Worm (Caenorhabditis elegans) whole organism, mixed stage, embryonic: ENCODE measurements around the gene hrpu-1.

Experiments used
- M03D4.4 ChIP-seq: sonication (generic microtip); optimal IDR thresholded peaks from 2 replicates; lab custom pipeline; 2017; ENCODE audit warnings: mild to moderate bottlenecking, missing genetic modification characterization, missing compliant biosample characterization
- bed-3 ChIP-seq: fragments of 200-800 bp; sonication (Bioruptor generic); optimal IDR thresholded peaks from 3 replicates; lab custom pipeline; 2018; ENCODE audit warnings: mild to moderate bottlenecking, missing genetic modification characterization, moderate library complexity, missing compliant biosample characterization
- blmp-1 ChIP-seq: fragments of 150-350 bp; optimal IDR thresholded peaks from 2 replicates; lab custom pipeline; 2014; ENCODE audit warnings: missing biosample characterization, missing genetic modification characterization
- ceh-39 ChIP-seq: fragments of 150-350 bp; optimal IDR thresholded peaks from 2 replicates; lab custom pipeline; 2014; ENCODE audit warnings: missing biosample characterization, missing genetic modification characterization
- ceh-43 ChIP-seq: fragments of 200-800 bp; sonication (Bioruptor generic); optimal IDR thresholded peaks from 2 replicates; lab custom pipeline; 2018; ENCODE audit warnings: mild to moderate bottlenecking, missing genetic modification characterization, moderate library complexity, missing compliant biosample characterization
- ces-1 ChIP-seq: fragments of 150-350 bp; optimal IDR thresholded peaks from 2 replicates; lab custom pipeline; 2014; ENCODE audit warnings: missing biosample characterization, missing genetic modification reagents, missing genetic modification characterization
- cnd-1 ChIP-seq: fragments of 200-800 bp; sonication (Bioruptor generic); optimal IDR thresholded peaks from 2 replicates; lab custom pipeline; 2018; ENCODE audit warnings: mild to moderate bottlenecking, missing genetic modification characterization, missing compliant biosample characterization
- drap-1 ChIP-seq: fragments of 200-800 bp; sonication (Bioruptor generic); optimal IDR thresholded peaks from 3 replicates; lab custom pipeline; 2018; ENCODE audit warnings: mild to moderate bottlenecking, missing genetic modification characterization, missing compliant biosample characterization
- elt-1 ChIP-seq: sonication (generic microtip); optimal IDR thresholded peaks from 2 replicates; lab custom pipeline; 2017; ENCODE audit warnings: missing genetic modification characterization, mild to moderate bottlenecking, missing compliant biosample characterization, antibody characterized with exemption, moderate library complexity, borderline replicate concordance; ENCODE audit not compliant: insufficient read depth
- ham-2 ChIP-seq: fragments of 200-800 bp; sonication (Bioruptor generic); optimal IDR thresholded peaks from 2 replicates; lab custom pipeline; 2018; ENCODE audit warnings: mild to moderate bottlenecking, missing genetic modification characterization, missing compliant biosample characterization
- hlh-1 ChIP-seq: fragments of 150-350 bp; optimal IDR thresholded peaks from 2 replicates; lab custom pipeline; 2014; ENCODE audit warnings: missing biosample characterization, missing genetic modification reagents, missing genetic modification characterization
- lin-13 ChIP-seq: fragments of 150-350 bp; optimal IDR thresholded peaks from 2 replicates; lab custom pipeline; 2014; ENCODE audit warnings: missing biosample characterization, missing genetic modification characterization
- lin-32 ChIP-seq: fragments of 200-800 bp; sonication (Bioruptor generic); optimal IDR thresholded peaks from 2 replicates; lab custom pipeline; 2018; ENCODE audit warnings: mild to moderate bottlenecking, missing genetic modification characterization, missing compliant biosample characterization
- lsy-2 ChIP-seq: fragments of 150-350 bp; optimal IDR thresholded peaks from 2 replicates; lab custom pipeline; 2014; ENCODE audit warnings: missing biosample characterization, missing genetic modification characterization
- mab-5 ChIP-seq: fragments of 150-350 bp; optimal IDR thresholded peaks from 2 replicates; lab custom pipeline; 2014; ENCODE audit warnings: missing biosample characterization, missing genetic modification characterization
- mep-1 ChIP-seq: fragments of 150-350 bp; optimal IDR thresholded peaks from 2 replicates; lab custom pipeline; 2017; ENCODE audit warnings: missing biosample characterization, missing genetic modification reagents, missing genetic modification characterization, inconsistent platforms
- mls-2 ChIP-seq: sonication (generic microtip); optimal IDR thresholded peaks from 2 replicates; lab custom pipeline; 2016; ENCODE audit warnings: mild to moderate bottlenecking, missing genetic modification characterization, moderate library complexity, missing compliant biosample characterization
- nhr-12 ChIP-seq: fragments of 150-350 bp; optimal IDR thresholded peaks from 2 replicates; lab custom pipeline; 2014; ENCODE audit warnings: missing biosample characterization, missing genetic modification characterization
- nhr-2 ChIP-seq: fragments of 150-350 bp; optimal IDR thresholded peaks from 2 replicates; lab custom pipeline; 2014; ENCODE audit warnings: missing biosample characterization, missing genetic modification characterization
- nhr-237 ChIP-seq: fragments of 150-350 bp; optimal IDR thresholded peaks from 2 replicates; lab custom pipeline; 2014; ENCODE audit warnings: missing biosample characterization, missing genetic modification characterization
- nhr-28 ChIP-seq: fragments of 150-350 bp; optimal IDR thresholded peaks from 2 replicates; lab custom pipeline; 2014; ENCODE audit warnings: missing biosample characterization, missing genetic modification characterization
- pha-4 ChIP-seq: fragments of 150-350 bp; optimal IDR thresholded peaks from 2 replicates; lab custom pipeline; 2018; ENCODE audit warnings: missing biosample characterization, missing genetic modification reagents, missing genetic modification characterization
- sem-2 ChIP-seq: fragments of 200-800 bp; sonication (Bioruptor generic); optimal IDR thresholded peaks from 2 replicates; lab custom pipeline; 2018; ENCODE audit warnings: mild to moderate bottlenecking, missing genetic modification characterization, missing compliant biosample characterization
- snpc-4 ChIP-seq: fragments of 150-350 bp; optimal IDR thresholded peaks from 2 replicates; lab custom pipeline; 2014; ENCODE audit warnings: missing biosample characterization, missing genetic modification characterization
- sptf-1 ChIP-seq: sonication (generic microtip); optimal IDR thresholded peaks from 2 replicates; lab custom pipeline; 2017; ENCODE audit warnings: mild to moderate bottlenecking, missing genetic modification characterization, moderate library complexity, missing compliant biosample characterization
- tbx-8 ChIP-seq: fragments of 200-800 bp; sonication (Bioruptor generic); optimal IDR thresholded peaks from 2 replicates; lab custom pipeline; 2018; ENCODE audit warnings: mild to moderate bottlenecking, missing genetic modification characterization, moderate library complexity, missing compliant biosample characterization
- unc-120 ChIP-seq: sonication (generic microtip); optimal IDR thresholded peaks from 2 replicates; lab custom pipeline; 2017; ENCODE audit warnings: missing genetic modification characterization, missing compliant biosample characterization; ENCODE audit not compliant: poor library complexity, severe bottlenecking
- unc-39 ChIP-seq: fragments of 150-350 bp; optimal IDR thresholded peaks from 2 replicates; lab custom pipeline; 2014; ENCODE audit warnings: missing biosample characterization, missing genetic modification characterization
- unc-62 ChIP-seq: fragments of 150-350 bp; optimal IDR thresholded peaks from 2 replicates; lab custom pipeline; 2014; ENCODE audit warnings: missing biosample characterization, missing genetic modification reagents, missing genetic modification characterization
- zip-8 ChIP-seq: fragments of 150-350 bp; optimal IDR thresholded peaks from 2 replicates; lab custom pipeline; 2014; ENCODE audit warnings: missing biosample characterization, missing genetic modification characterization
- ztf-11 ChIP-seq: fragments of 150-350 bp; optimal IDR thresholded peaks from 2 replicates; lab custom pipeline; 2014; ENCODE audit warnings: missing biosample characterization, missing genetic modification characterization

The hrpu-1 gene

DNA sequence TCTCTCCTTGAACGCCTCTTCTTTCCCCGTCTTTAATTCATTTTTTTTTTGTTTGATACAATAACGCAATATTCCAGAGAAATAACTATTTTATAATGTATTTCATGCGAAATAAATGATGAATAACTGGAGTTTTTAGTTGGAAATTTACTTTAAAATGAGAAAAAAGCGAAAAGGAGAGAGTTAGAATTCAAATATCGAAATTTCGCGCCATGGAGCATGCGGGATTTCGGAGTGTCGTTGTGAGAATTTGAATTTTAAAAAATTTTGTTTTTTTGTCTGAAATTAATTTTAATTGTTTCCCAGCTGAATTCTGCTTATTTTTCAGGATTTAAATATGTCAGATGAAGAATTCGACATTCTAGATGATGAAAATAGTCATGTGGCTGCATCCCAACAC is 14.0 kb upstream of the hrpu-1 start, which contains the start of gene fcd-2 (continued):
- TF ChIP-seq nhr-28 (tag; lab: Kevin White, UChicago) (no peak), mab-5 (tag; lab: Kevin White, UChicago) (peak; percentile 28), unc-62 (GFP tag; lab: Kevin White, UChicago) (no peak), sem-2 (no peak)

DNA sequence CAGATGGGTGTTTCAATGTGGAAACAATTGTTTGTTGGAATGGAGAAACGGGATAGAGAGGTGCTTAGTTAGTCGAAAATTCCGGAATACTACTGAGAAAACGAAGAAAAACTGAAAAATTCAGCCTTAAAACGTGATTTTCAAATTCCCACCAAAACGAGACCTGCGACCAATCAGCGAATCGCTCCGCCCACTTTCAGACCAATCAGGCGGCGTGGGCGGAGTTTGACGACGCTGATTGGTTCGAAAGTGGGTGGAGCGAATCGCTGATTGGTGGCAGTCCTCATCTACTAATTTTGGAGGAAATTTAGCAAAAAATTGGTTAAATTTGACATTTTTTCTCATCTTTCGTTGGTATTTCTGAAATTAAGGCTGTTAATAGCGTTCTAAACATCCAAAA is 12.1 kb upstream of the hrpu-1 start:
- TF ChIP-seq nhr-12 (no peak), nhr-28 (tag; lab: Kevin White, UChicago) (no peak), zip-8 (tag; lab: Kevin White, UChicago) (no peak)

DNA sequence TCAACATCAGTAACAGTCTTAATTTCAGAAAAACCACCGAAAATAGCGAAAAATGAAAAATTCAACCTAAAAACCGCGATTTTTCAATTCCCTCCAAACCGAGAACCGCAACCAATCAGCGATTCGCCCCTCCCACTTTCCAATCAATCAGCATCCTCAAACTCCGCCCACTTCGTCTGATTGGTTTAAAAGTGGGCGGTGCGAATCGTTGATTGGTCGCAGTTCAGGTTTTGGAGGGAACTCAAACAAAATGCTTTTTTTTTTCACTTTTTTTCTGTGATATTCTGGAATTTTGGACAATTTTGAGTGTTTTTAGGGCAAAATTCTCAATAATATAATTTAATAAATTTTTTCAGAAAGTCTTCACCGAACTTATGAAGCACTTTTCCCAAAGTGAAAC is 11.5 kb upstream of the hrpu-1 start:
- TF ChIP-seq snpc-4 (tag; lab: Kevin White, UChicago) (no peak), nhr-28 (tag; lab: Kevin White, UChicago) (no peak)

DNA sequence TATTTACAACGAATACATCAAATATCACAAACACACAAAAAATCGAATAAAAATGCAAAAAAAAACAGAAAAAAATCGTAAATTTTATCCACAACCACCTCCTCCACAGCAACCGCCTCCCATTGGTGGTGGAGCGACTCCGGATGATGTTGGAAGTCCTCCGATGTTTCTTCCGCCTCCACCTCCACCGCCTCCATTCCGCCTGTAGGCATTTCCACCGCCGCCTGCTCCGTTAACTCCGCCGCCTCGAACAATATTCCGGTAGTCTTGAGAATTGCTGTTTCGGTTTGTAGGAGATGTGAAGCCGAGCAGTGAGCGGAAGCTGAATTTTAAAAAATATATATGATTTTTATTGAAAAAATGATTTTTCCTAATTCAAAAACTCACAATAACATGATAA is 11.0 kb upstream of the hrpu-1 start:
- TF ChIP-seq unc-39 (tag; lab: Kevin White, UChicago) (no peak), ceh-39 (tag; lab: Kevin White, UChicago) (no peak), blmp-1 (no peak), nhr-2 (tag; lab: Kevin White, UChicago) (no peak), pha-4 (tag; lab: Kevin White, UChicago) (no peak), M03D4.4 (no peak), snpc-4 (tag; lab: Kevin White, UChicago) (no peak), drap-1 (GFP tag; lab: Kevin White, UChicago) (no peak), bed-3 (no peak), nhr-28 (tag; lab: Kevin White, UChicago) (no peak), lin-13 (no peak), lsy-2 (no peak), tbx-8 (GFP tag; lab: Kevin White, UChicago) (no peak), mab-5 (tag; lab: Kevin White, UChicago) (no peak), ham-2 (no peak), hlh-1 (tag; lab: Kevin White, UChicago) (no peak), unc-120 (no peak), ztf-11 (no peak), lin-32 (GFP tag; lab: Kevin White, UChicago) (no peak)

DNA sequence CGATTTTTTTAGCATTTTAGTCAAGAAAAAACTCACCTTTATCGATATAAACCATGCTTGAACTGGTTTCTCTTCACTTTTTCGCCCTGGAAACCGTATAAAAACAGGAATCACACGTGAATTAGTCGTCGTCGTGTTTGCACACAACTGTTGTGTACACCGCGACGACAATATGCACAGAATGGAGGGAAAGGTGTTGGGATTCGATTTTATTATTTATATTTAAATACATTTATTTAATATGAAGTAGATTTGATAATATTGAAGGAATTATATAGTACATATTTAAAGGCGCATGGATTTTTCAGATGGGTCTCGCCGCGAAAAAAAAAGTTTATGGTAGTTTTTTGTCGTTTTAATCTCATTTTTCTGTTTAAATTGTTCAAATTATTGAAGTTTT is 10.5 kb upstream of the hrpu-1 start, which contains the start of gene Y41E3.8:
TSS of gene Y41E3.8 (minus strand) at position 88 of the 400 bp plus-strand sequence.
- TF ChIP-seq nhr-28 (tag; lab: Kevin White, UChicago) (no peak), ces-1 (GFP tag; lab: Kevin White, UChicago) (peak; percentile 54), sptf-1 (tag; lab: Kevin White, UChicago) (no peak)
- TF ChIP-seq, all 35 proteins: peak for 1

DNA sequence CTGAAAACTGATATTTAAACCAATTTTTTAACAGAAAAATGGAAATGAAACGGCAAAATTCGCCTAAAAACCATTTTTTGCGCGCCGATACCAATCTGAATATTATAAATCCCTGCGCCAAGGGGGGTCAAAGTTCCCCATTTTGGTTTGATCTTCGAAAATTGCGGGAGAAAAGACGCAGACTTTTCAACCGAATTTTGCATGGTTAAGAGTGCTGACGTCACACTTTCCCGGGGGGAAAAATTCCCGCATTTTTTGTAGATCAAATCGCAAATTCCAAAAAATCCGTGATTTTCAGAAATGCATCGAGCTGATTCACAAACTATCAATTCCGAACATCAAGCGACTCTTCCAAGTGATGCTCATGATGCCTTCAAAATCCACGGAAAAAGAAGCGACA is 9.9 kb upstream of the hrpu-1 start:
- TF ChIP-seq unc-120: no peak
- TF ChIP-seq nhr-237: no peak
- no peak for TF ChIP-seq mls-2
- no peak for TF ChIP-seq cnd-1
- no peak for TF ChIP-seq ceh-39 (tag; lab: Kevin White, UChicago)
- no peak for TF ChIP-seq ceh-43 (GFP tag; lab: Kevin White, UChicago)
- no peak for TF ChIP-seq unc-62 (GFP tag; lab: Kevin White, UChicago)
- no peak for TF ChIP-seq nhr-2 (tag; lab: Kevin White, UChicago)
- no peak for TF ChIP-seq sem-2
- TF ChIP-seq bed-3: no peak

DNA sequence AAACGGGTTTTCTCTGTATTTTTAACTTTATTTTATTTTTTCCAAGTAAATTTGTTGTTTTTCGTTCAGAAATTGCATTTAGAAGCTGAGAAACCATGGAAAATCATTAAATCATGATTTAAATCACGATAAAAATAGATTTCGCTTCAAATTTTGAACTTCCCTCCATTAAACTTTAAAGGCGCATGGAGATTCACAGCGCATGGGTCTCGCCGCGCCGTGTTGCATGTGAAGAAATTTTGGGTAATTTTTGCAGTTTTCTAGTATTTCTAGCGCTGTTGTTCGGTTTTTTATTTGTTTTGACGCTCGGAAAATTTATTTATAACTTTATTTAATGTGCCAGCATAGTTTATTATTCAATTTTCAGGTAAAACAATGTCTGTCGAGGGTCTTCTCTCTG is 2.4 kb upstream of the hrpu-1 start, which contains the start of gene eef-1B.2:
TSS of gene eef-1B.2 (plus strand) at position 358 of the 400 bp plus-strand sequence.
- peak; percentile 74 for TF ChIP-seq lsy-2
- TF ChIP-seq elt-1: no peak
- TF ChIP-seq ces-1 (GFP tag; lab: Kevin White, UChicago): peak; percentile 31
- TF ChIP-seq snpc-4 (tag; lab: Kevin White, UChicago): no peak
- no peak for TF ChIP-seq pha-4 (tag; lab: Kevin White, UChicago)
- peak; percentile 56 for TF ChIP-seq lin-13
- TF ChIP-seq nhr-237: peak; percentile 62
- TF ChIP-seq mep-1 (tag; lab: Kevin White, UChicago): peak; percentile 61
- TF ChIP-seq hlh-1 (tag; lab: Kevin White, UChicago): peak; percentile 1
- no peak for TF ChIP-seq ceh-39 (tag; lab: Kevin White, UChicago)
